Worm (Caenorhabditis elegans) whole organism, L1 larva: ENCODE data around the gene cdr-4.

Experiments
- F16B12.6 ChIP-seq: fragments of 150-350 bp; optimal IDR thresholded peaks from 2 replicates; lab custom pipeline; 2014; ENCODE audit warnings: missing biosample characterization, missing genetic modification characterization
- ama-1 ChIP-seq: fragments of 150-350 bp; optimal IDR thresholded peaks from 2 replicates; lab custom pipeline; 2014
- ceh-63 ChIP-seq: fragments of 200-800 bp; sonication (Bioruptor generic); optimal IDR thresholded peaks from 2 replicates; lab custom pipeline; 2018; ENCODE audit warnings: mild to moderate bottlenecking, missing genetic modification characterization, missing compliant biosample characterization
- ceh-8 ChIP-seq: fragments of 200-800 bp; sonication (Bioruptor generic); optimal IDR thresholded peaks from 2 replicates; lab custom pipeline; 2018; ENCODE audit warnings: mild to moderate bottlenecking, missing genetic modification characterization, moderate library complexity, missing compliant biosample characterization
- ceh-88 ChIP-seq: fragments of 200-800 bp; sonication (Bioruptor generic); IDR thresholded peaks from 2 replicates; pipeline ENCODE4 v1.3.6; 2022; ENCODE audit warnings: missing genetic modification characterization, missing compliant biosample characterization
- ceh-90 ChIP-seq: sonication (generic microtip); optimal IDR thresholded peaks from 2 replicates; lab custom pipeline; 2016; ENCODE audit warnings: missing genetic modification characterization, missing compliant biosample characterization
- ces-1 ChIP-seq: fragments of 150-350 bp; optimal IDR thresholded peaks from 2 replicates; lab custom pipeline; 2014; ENCODE audit warnings: missing biosample characterization, missing genetic modification reagents, missing genetic modification characterization
- dpl-1 ChIP-seq, 3 experiments: fragments of 150-350 bp in 2 of 3; sonication (generic microtip) in 1 of 3; optimal IDR thresholded peaks; 2 replicates each; lab custom pipeline; 2014 to 2017; ENCODE audit warnings: missing biosample characterization in 3 of 3, missing genetic modification characterization in 3 of 3, missing genetic modification reagents in 3 of 3
- efl-1 ChIP-seq, 4 experiments: fragments of 150-350 bp; optimal IDR thresholded peaks in 3 of 4; peaks in 1 of 4; 1 replicate in 1 of 4; 2 replicates in 3 of 4; lab custom pipeline; 2014; ENCODE audit warnings: missing biosample characterization in 2 of 4, missing genetic modification characterization in 2 of 4, missing genetic modification reagents in 2 of 4
- efl-3 ChIP-seq: fragments of 200-800 bp; sonication (Bioruptor generic); optimal IDR thresholded peaks from 2 replicates; lab custom pipeline; 2018; ENCODE audit warnings: mild to moderate bottlenecking, missing genetic modification characterization, missing compliant biosample characterization
- elt-2 ChIP-seq: sonication (generic microtip); optimal IDR thresholded peaks from 2 replicates; lab custom pipeline; 2016; ENCODE audit warnings: missing genetic modification characterization, mild to moderate bottlenecking, inconsistent platforms, missing compliant biosample characterization, missing genetic modification reagents
- elt-3 ChIP-seq, 6 experiments: fragments of 150-350 bp in 1 of 6; sonication (generic microtip); optimal IDR thresholded peaks; 2 replicates each; lab custom pipeline; 2017 to 2018; ENCODE audit warnings: missing biosample characterization in 6 of 6, missing genetic modification characterization in 6 of 6, inconsistent platforms in 1 of 6
- fkh-10 ChIP-seq: sonication (generic microtip); optimal IDR thresholded peaks from 2 replicates; lab custom pipeline; 2017; ENCODE audit warnings: missing biosample characterization, missing genetic modification reagents, missing genetic modification characterization
- grh-1 ChIP-seq: fragments of 200-800 bp; sonication (Bioruptor generic); IDR thresholded peaks from 2 replicates; pipeline ENCODE4 v1.3.6; 2022; ENCODE audit warnings: missing genetic modification reagents, missing genetic modification characterization, missing compliant biosample characterization
- hlh-17 ChIP-seq: fragments of 200-800 bp; sonication (Bioruptor generic); optimal IDR thresholded peaks from 2 replicates; lab custom pipeline; 2018; ENCODE audit warnings: missing genetic modification characterization, mild to moderate bottlenecking, missing compliant biosample characterization, moderate library complexity, borderline replicate concordance
- irx-1 ChIP-seq: sonication (generic microtip); optimal IDR thresholded peaks from 2 replicates; lab custom pipeline; 2016; ENCODE audit warnings: missing genetic modification characterization, missing compliant biosample characterization
- jun-1 ChIP-seq: fragments of 150-350 bp; optimal IDR thresholded peaks from 2 replicates; lab custom pipeline; 2014; ENCODE audit warnings: missing biosample characterization, missing genetic modification reagents, missing genetic modification characterization
- lin-14 ChIP-seq: fragments of 200-800 bp; sonication (Bioruptor generic); optimal IDR thresholded peaks from 2 replicates; lab custom pipeline; 2018; ENCODE audit warnings: mild to moderate bottlenecking, missing genetic modification characterization, moderate library complexity, missing compliant biosample characterization
- lin-35 ChIP-seq, 2 experiments: fragments of 150-350 bp; optimal IDR thresholded peaks; 2 replicates each; lab custom pipeline; 2014; ENCODE audit warnings: missing biosample characterization in 2 of 2, missing genetic modification characterization in 2 of 2, missing genetic modification reagents in 2 of 2
- lir-3 ChIP-seq: sonication (generic microtip); optimal IDR thresholded peaks from 2 replicates; lab custom pipeline; 2016; ENCODE audit warnings: mild to moderate bottlenecking, missing genetic modification characterization, moderate library complexity, missing compliant biosample characterization; ENCODE audit not compliant: poor library complexity
- lsy-2 ChIP-seq, 2 experiments: fragments of 150-350 bp; optimal IDR thresholded peaks; 2 replicates each; lab custom pipeline; 2014; ENCODE audit warnings: missing biosample characterization in 2 of 2, missing genetic modification characterization in 2 of 2
- mab-9 ChIP-seq: fragments of 200-800 bp; sonication (Bioruptor generic); IDR thresholded peaks from 2 replicates; pipeline ENCODE4 v1.3.6; 2022; ENCODE audit warnings: missing genetic modification reagents, missing genetic modification characterization, missing compliant biosample characterization
- mep-1 ChIP-seq: fragments of 150-350 bp; optimal IDR thresholded peaks from 2 replicates; lab custom pipeline; 2014; ENCODE audit warnings: missing biosample characterization, missing genetic modification characterization
- nhr-11 ChIP-seq: fragments of 150-350 bp; optimal IDR thresholded peaks from 2 replicates; lab custom pipeline; 2014; ENCODE audit warnings: missing biosample characterization, missing genetic modification characterization
- nhr-12 ChIP-seq: sonication (generic microtip); optimal IDR thresholded peaks from 2 replicates; lab custom pipeline; 2017; ENCODE audit warnings: missing biosample characterization, missing genetic modification characterization
- nhr-19 ChIP-seq: fragments of 200-800 bp; sonication (Bioruptor generic); conservative IDR thresholded peaks from 2 replicates; pipeline ENCODE4 v1.3.6; 2022; ENCODE audit warnings: missing genetic modification characterization, missing compliant biosample characterization
- nhr-20 ChIP-seq: sonication (generic microtip); optimal IDR thresholded peaks from 2 replicates; lab custom pipeline; 2016; ENCODE audit warnings: mild to moderate bottlenecking, missing genetic modification characterization, missing compliant biosample characterization
- nhr-28 ChIP-seq: fragments of 150-350 bp; optimal IDR thresholded peaks from 2 replicates; lab custom pipeline; 2014; ENCODE audit warnings: missing biosample characterization, missing genetic modification characterization
- nhr-47 ChIP-seq: sonication (generic microtip); optimal IDR thresholded peaks from 2 replicates; lab custom pipeline; 2016; ENCODE audit warnings: mild to moderate bottlenecking, missing genetic modification characterization, moderate library complexity, missing compliant biosample characterization
- nhr-71 ChIP-seq: sonication (generic microtip); optimal IDR thresholded peaks from 2 replicates; lab custom pipeline; 2016; ENCODE audit warnings: mild to moderate bottlenecking, missing genetic modification characterization, moderate library complexity, missing compliant biosample characterization
- nhr-84 ChIP-seq: sonication (generic microtip); optimal IDR thresholded peaks from 2 replicates; lab custom pipeline; 2017; ENCODE audit warnings: missing biosample characterization, missing genetic modification characterization
- nhr-85 ChIP-seq: sonication (generic microtip); peaks from one replicate; lab custom pipeline; 2016; ENCODE audit warnings: missing genetic modification characterization, inconsistent platforms, missing compliant biosample characterization
- pag-3 ChIP-seq: sonication (generic microtip); optimal IDR thresholded peaks from 2 replicates; lab custom pipeline; 2017; ENCODE audit warnings: missing genetic modification characterization, mild to moderate bottlenecking, missing compliant biosample characterization, antibody characterized with exemption, borderline replicate concordance; ENCODE audit not compliant: insufficient read depth
- snpc-4 ChIP-seq: fragments of 150-350 bp; optimal IDR thresholded peaks from 2 replicates; lab custom pipeline; 2014; ENCODE audit warnings: missing biosample characterization, missing genetic modification characterization
- snu-23 ChIP-seq: sonication (generic microtip); optimal IDR thresholded peaks from 2 replicates; lab custom pipeline; 2016; ENCODE audit warnings: missing genetic modification characterization, missing compliant biosample characterization
- sox-4 ChIP-seq: sonication (generic microtip); optimal IDR thresholded peaks from 2 replicates; lab custom pipeline; 2016; ENCODE audit warnings: missing genetic modification characterization, missing compliant biosample characterization
- sptf-1 ChIP-seq: fragments of 150-350 bp; optimal IDR thresholded peaks from 2 replicates; lab custom pipeline; 2014; ENCODE audit warnings: missing biosample characterization, missing genetic modification characterization
- tlp-1 ChIP-seq: fragments of 150-350 bp; optimal IDR thresholded peaks from 2 replicates; lab custom pipeline; 2014; ENCODE audit warnings: missing biosample characterization, missing genetic modification characterization
- unc-130 ChIP-seq: fragments of 150-350 bp; optimal IDR thresholded peaks from 2 replicates; lab custom pipeline; 2017; ENCODE audit warnings: missing biosample characterization, missing genetic modification characterization, inconsistent platforms
- vab-15 ChIP-seq: sonication (generic microtip); optimal IDR thresholded peaks from 2 replicates; lab custom pipeline; 2017; ENCODE audit warnings: missing genotype, mild to moderate bottlenecking, missing genetic modification characterization, missing compliant biosample characterization
- zip-4 ChIP-seq: fragments of 200-800 bp; sonication (Bioruptor generic); optimal IDR thresholded peaks from 2 replicates; lab custom pipeline; 2018; ENCODE audit warnings: mild to moderate bottlenecking, missing genetic modification characterization, moderate library complexity, missing compliant biosample characterization
- ztf-11 ChIP-seq, 2 experiments: sonication (generic microtip); optimal IDR thresholded peaks; 2 replicates each; lab custom pipeline; 2016 to 2017; ENCODE audit warnings: missing genetic modification characterization in 2 of 2, missing biosample characterization in 1 of 2, missing compliant biosample characterization in 1 of 2
- ztf-4 ChIP-seq: fragments of 150-350 bp; optimal IDR thresholded peaks from 2 replicates; lab custom pipeline; 2014; ENCODE audit warnings: missing biosample characterization, missing genetic modification characterization

The cdr-4 gene

ce11 chrV:12414362-12414761 is 5.9 kb upstream of the cdr-4 start:
- TF ChIP-seq dpl-1 (GFP tag; optimal IDR thresholded peaks at IDR 0.05; lab: Kevin White, UChicago) (no peak), elt-2 (peak; percentile 13)

- TF ChIP-seq ces-1 = no peak
- peak; percentile 5 for TF ChIP-seq mep-1
- TF ChIP-seq ceh-63 = no peak
- TF ChIP-seq irx-1 = no peak
- TF ChIP-seq ceh-90 (tag; lab: Kevin White, UChicago) = no peak
- no peak for TF ChIP-seq ztf-4 (tag; lab: Kevin White, UChicago)
- TF ChIP-seq unc-130 = no peak
- TF ChIP-seq nhr-47 (tag; lab: Kevin White, UChicago) = no peak
- peak; percentile 72 for TF ChIP-seq nhr-20
- no peak for TF ChIP-seq sptf-1 (tag; lab: Kevin White, UChicago)
- TF ChIP-seq nhr-84 (tag; lab: Kevin White, UChicago) = no peak
- TF ChIP-seq grh-1 (GFP tag; lab: Robert Waterston, UW) = no peak
- no peak for TF ChIP-seq snpc-4
- TF ChIP-seq ama-1 = no peak
- TF ChIP-seq sox-4 = no peak
- TF ChIP-seq lsy-2 (tag; optimal IDR thresholded peaks at IDR 0.05; lab: Kevin White, UChicago) = no peak
- no peak for TF ChIP-seq ztf-11 (tag; optimal IDR thresholded peaks at IDR 0.05; lab: Kevin White, UChicago)
- TF ChIP-seq lin-35 (GFP tag; optimal IDR thresholded peaks at IDR 0.05; lab: Kevin White, UChicago) = peak in 1 of 2 experiments; percentile 6
- no peak for TF ChIP-seq lir-3 (tag; lab: Kevin White, UChicago)
- TF ChIP-seq nhr-28 (tag; lab: Kevin White, UChicago) = peak; percentile 13
- no peak for TF ChIP-seq tlp-1
- no peak for TF ChIP-seq zip-4 (GFP tag; lab: Kevin White, UChicago)
- TF ChIP-seq nhr-11 (tag; lab: Kevin White, UChicago) = no peak
- no peak for TF ChIP-seq snu-23 (GFP tag; lab: Kevin White, UChicago)
- no peak for TF ChIP-seq nhr-19 (GFP tag; lab: Robert Waterston, UW)
- TF ChIP-seq jun-1 = no peak
- no peak for TF ChIP-seq mab-9 (GFP tag; lab: Robert Waterston, UW)
- no peak for TF ChIP-seq pag-3 (tag; lab: Kevin White, UChicago)
- TF ChIP-seq hlh-17 (GFP tag; lab: Kevin White, UChicago) = no peak
- peak; percentile 36 for TF ChIP-seq nhr-71 (tag; lab: Kevin White, UChicago)
- TF ChIP-seq ceh-8 (GFP tag; lab: Kevin White, UChicago) = no peak
- no peak for TF ChIP-seq nhr-12 (tag; lab: Kevin White, UChicago)
- peak in 1 of 2 experiments; percentile 13 for TF ChIP-seq efl-1 (optimal IDR thresholded peaks at IDR 0.05; lab: Kevin White, UChicago)
- no peak for TF ChIP-seq efl-1 (GFP tag; optimal IDR thresholded peaks at IDR 0.05 in 1 of 2; lab: Kevin White, UChicago)
- no peak for TF ChIP-seq F16B12.6 (tag; lab: Kevin White, UChicago)
- peak; percentile 42 for TF ChIP-seq lin-14
These were observed 5.3 kb upstream of the cdr-4 start, which contains the start of gene cdr-6 for ce11 chrV:12413651-12414114. cdr-6 (minus strand) TSS chrV:12413701.

ce11 chrV:12412321-12412720 is 3.9 kb upstream of the cdr-4 start:
- TF ChIP-seq lsy-2 (tag; optimal IDR thresholded peaks at IDR 0.05; lab: Kevin White, UChicago) (no peak), efl-1 (optimal IDR thresholded peaks at IDR 0.05; lab: Kevin White, UChicago) (no peak), efl-1 (GFP tag; optimal IDR thresholded peaks at IDR 0.05 in 1 of 2; lab: Kevin White, UChicago) (peak in 1 of 2 experiments; percentile 87)

- TF ChIP-seq lin-14 (peak; percentile 41), elt-3 (tag; optimal IDR thresholded peaks at IDR 0.05; lab: Kevin White, UChicago) (peak in 3 of 6 experiments; percentile 7 to 80 (median 67)), fkh-10 (GFP tag; lab: Kevin White, UChicago) (no peak), ceh-8 (GFP tag; lab: Kevin White, UChicago) (no peak), nhr-85 (tag; lab: Kevin White, UChicago) (peak; percentile 86), vab-15 (no peak), ceh-88 (GFP tag; lab: Robert Waterston, UW) (no peak), efl-3 (GFP tag; lab: Kevin White, UChicago) (no peak), grh-1 (GFP tag; lab: Robert Waterston, UW) (no peak), nhr-20 (peak; percentile 0), nhr-71 (tag; lab: Kevin White, UChicago) (no peak)
- TF ChIP-seq, all 84 proteins: peak for 4
These were observed 3.5 kb upstream of the cdr-4 start, which contains the start of gene cdr-7 for ce11 chrV:12411909-12412308. cdr-7 (minus strand) TSS chrV:12412113.
